Fruit fly (Drosophila melanogaster) Kc167 (cell line): ENCODE results near the gene CG44303.

ENCODE experiments used
- Sin3A ChIP-seq: fragments of >200 bp; optimal IDR thresholded peaks from 2 replicates; lab custom pipeline; 2018; ENCODE audit warnings: missing external identifiers
- psq ChIP-seq: fragments of >200 bp; optimal IDR thresholded peaks from 2 replicates; lab custom pipeline; 2017; ENCODE audit warnings: missing external identifiers

DNA sequence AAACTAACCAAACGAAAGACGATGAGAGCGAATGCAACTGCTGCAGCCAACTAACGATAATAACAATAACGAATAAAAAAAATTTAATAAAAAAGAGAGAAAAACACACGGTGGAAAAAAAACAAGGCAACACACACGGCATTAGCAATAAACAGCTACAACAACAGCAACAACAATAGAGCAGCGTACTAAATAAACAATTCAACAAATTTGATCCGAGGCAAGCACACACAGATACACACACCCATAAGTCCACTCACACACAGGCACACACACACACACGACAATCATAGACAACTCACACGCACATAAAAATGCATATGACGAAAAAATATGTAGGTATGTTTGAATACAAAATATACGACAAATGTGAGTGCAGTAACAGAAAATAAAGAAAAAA is 15.4 kb upstream of the CG44303 start:
- TF ChIP-seq psq (lab: Kevin White, UChicago) (no peak), Sin3A (lab: Kevin White, UChicago) (no peak)
